Fruit fly (Drosophila melanogaster) S2 (cell line): ENCODE results near the gene ND-75.

Experiments
- CG8478 ChIP-seq: fragments of >200 bp; optimal IDR thresholded peaks from 2 replicates; lab custom pipeline; 2018
- CTCF ChIP-seq, 2 experiments: fragments of >200 bp; optimal IDR thresholded peaks; 2 replicates each; lab custom pipeline; 2018

ND-75 gene

dm6 chrX:8211731-8212468 lies 39.6 kb downstream of the ND-75 start:
- TF ChIP-seq CTCF (optimal IDR thresholded peaks at IDR 0.05; lab: Kevin White, UChicago) (no peak), CG8478 (no peak)

dm6 chrX:8211094-8211730 lies 40.3 kb downstream of the ND-75 start:
- TF ChIP-seq CG8478 (no peak), CTCF (optimal IDR thresholded peaks at IDR 0.05; lab: Kevin White, UChicago) (no peak)

- TF ChIP-seq CG8478 (no peak), CTCF (optimal IDR thresholded peaks at IDR 0.05; lab: Kevin White, UChicago) (peak; percentile 77 to 79)
Observed at dm6 chrX:8210632-8211031, 40.9 kb downstream of the ND-75 start.

dm6 chrX:8207054-8207453 lies 44.4 kb downstream of the ND-75 start:
- TF ChIP-seq CTCF (optimal IDR thresholded peaks at IDR 0.05; lab: Kevin White, UChicago), result no peak
- TF ChIP-seq CG8478, result no peak

- no peak for TF ChIP-seq CTCF (optimal IDR thresholded peaks at IDR 0.05; lab: Kevin White, UChicago)
- TF ChIP-seq CG8478, result no peak
Observed at dm6 chrX:8206561-8206960, 44.9 kb downstream of the ND-75 start.

dm6 chrX:8205625-8206252 lies 45.7 kb downstream of the ND-75 start:
- no peak for TF ChIP-seq CG8478
- no peak for TF ChIP-seq CTCF (optimal IDR thresholded peaks at IDR 0.05; lab: Kevin White, UChicago)

dm6 chrX:8202724-8203362 lies 48.6 kb downstream of the ND-75 start:
- TF ChIP-seq CTCF (optimal IDR thresholded peaks at IDR 0.05; lab: Kevin White, UChicago), result no peak
- no peak for TF ChIP-seq CG8478

- no peak for TF ChIP-seq CG8478
- no peak for TF ChIP-seq CTCF (optimal IDR thresholded peaks at IDR 0.05; lab: Kevin White, UChicago)
Observed at dm6 chrX:8198935-8199580, 52.4 kb downstream of the ND-75 start.
